Fruit fly (Drosophila melanogaster) whole organism, embryonic: ENCODE data around the gene CG34026.

ENCODE experiments used
- B-H2 ChIP-seq: fragments of 200-800 bp; sonication (Bioruptor generic); optimal IDR thresholded peaks from 2 replicates; lab custom pipeline; 2018; ENCODE audit warnings: missing biosample characterization, mild to moderate bottlenecking, missing genetic modification characterization
- Bteb2 ChIP-seq: fragments of 200-800 bp; sonication (Bioruptor generic); optimal IDR thresholded peaks from 2 replicates; lab custom pipeline; 2016; ENCODE audit warnings: missing biosample characterization, missing genetic modification characterization
- CG10543 ChIP-seq: fragments of 200-800 bp; sonication (Bioruptor generic); optimal IDR thresholded peaks from 3 replicates; lab custom pipeline; 2017; ENCODE audit warnings: missing biosample characterization, mild to moderate bottlenecking, missing genetic modification characterization, moderate library complexity
- CG11696 ChIP-seq: fragments of 200-800 bp; sonication (Bioruptor generic); IDR thresholded peaks from 2 replicates; pipeline ENCODE4 v1.3.6; 2022; ENCODE audit warnings: missing biosample characterization, missing genetic modification characterization
- CG14014 ChIP-seq: fragments of 200-800 bp; sonication (Bioruptor generic); IDR thresholded peaks from 2 replicates; pipeline ENCODE4 v1.3.6; 2022; ENCODE audit warnings: missing biosample characterization, missing genetic modification characterization
- CG14860 ChIP-seq: fragments of 200-800 bp; sonication (Bioruptor generic); IDR thresholded peaks from 3 replicates; pipeline ENCODE4 v1.3.6; 2022; ENCODE audit warnings: missing biosample characterization, missing genetic modification characterization; ENCODE audit not compliant: partially characterized antibody
- CG1529 ChIP-seq: fragments of 200-800 bp; sonication (Bioruptor generic); optimal IDR thresholded peaks from 3 replicates; lab custom pipeline; 2018; ENCODE audit warnings: missing biosample characterization, missing genetic modification characterization
- CG15601 ChIP-seq: fragments of 200-800 bp; sonication (Bioruptor generic); optimal IDR thresholded peaks from 3 replicates; lab custom pipeline; 2019; ENCODE audit warnings: missing biosample characterization, mild to moderate bottlenecking, missing genetic modification characterization, moderate library complexity
- CG1647 ChIP-seq: fragments of 200-800 bp; sonication (Bioruptor generic); optimal IDR thresholded peaks from 3 replicates; lab custom pipeline; 2016; ENCODE audit warnings: missing biosample characterization, missing genetic modification characterization
- CG17612 ChIP-seq: fragments of 200-800 bp; sonication (Bioruptor generic); IDR thresholded peaks from 2 replicates; pipeline ENCODE4 v1.3.6; 2022; ENCODE audit warnings: missing biosample characterization, missing genetic modification characterization
- CG18764 ChIP-seq: fragments of 200-800 bp; sonication (Bioruptor generic); optimal IDR thresholded peaks from 3 replicates; lab custom pipeline; 2016; ENCODE audit warnings: missing biosample characterization, missing genetic modification characterization
- CG2889 ChIP-seq: fragments of 200-800 bp; sonication (Bioruptor generic); IDR thresholded peaks from 3 replicates; pipeline ENCODE4 v1.3.6; 2022; ENCODE audit warnings: missing biosample characterization, missing genetic modification characterization
- CG3065 ChIP-seq: fragments of 200-800 bp; sonication (Bioruptor generic); optimal IDR thresholded peaks from 2 replicates; lab custom pipeline; 2016; ENCODE audit warnings: missing biosample characterization, missing genetic modification characterization
- CG3163 ChIP-seq: fragments of 200-800 bp; sonication (Bioruptor generic); optimal IDR thresholded peaks from 3 replicates; lab custom pipeline; 2016; ENCODE audit warnings: missing biosample characterization, missing genetic modification characterization
- CG33213 ChIP-seq: fragments of 200-800 bp; sonication (Bioruptor generic); optimal IDR thresholded peaks from 3 replicates; lab custom pipeline; 2016; ENCODE audit warnings: missing biosample characterization, missing genetic modification characterization
- CG3847 ChIP-seq: fragments of 200-800 bp; sonication (Bioruptor generic); IDR thresholded peaks from 2 replicates; pipeline ENCODE4 v1.3.6; 2022; ENCODE audit warnings: missing biosample characterization, missing genetic modification characterization
- CG4617 ChIP-seq: fragments of 200-800 bp; sonication (Bioruptor generic); optimal IDR thresholded peaks from 3 replicates; lab custom pipeline; 2016; ENCODE audit warnings: missing biosample characterization, missing genetic modification characterization, borderline replicate concordance
- CG4854 ChIP-seq: fragments of 200-800 bp; sonication (Bioruptor generic); optimal IDR thresholded peaks from 2 replicates; lab custom pipeline; 2016; ENCODE audit warnings: missing biosample characterization, missing genetic modification characterization, inconsistent platforms
- CG5953 ChIP-seq: fragments of 200-800 bp; sonication (Bioruptor generic); IDR thresholded peaks from 2 replicates; pipeline ENCODE4 v1.3.6; 2022; ENCODE audit warnings: missing biosample characterization, missing genetic modification characterization
- CG7745 ChIP-seq: fragments of 200-800 bp; sonication (Bioruptor generic); optimal IDR thresholded peaks from 2 replicates; lab custom pipeline; 2018; ENCODE audit warnings: missing biosample characterization, mild to moderate bottlenecking, missing genetic modification characterization, moderate library complexity
- CG8281 ChIP-seq: fragments of 200-800 bp; sonication (Bioruptor generic); optimal IDR thresholded peaks from 2 replicates; lab custom pipeline; 2018; ENCODE audit warnings: missing biosample characterization, mild to moderate bottlenecking, missing genetic modification characterization, moderate library complexity
- CG8359 ChIP-seq: fragments of 200-800 bp; sonication (Bioruptor generic); optimal IDR thresholded peaks from 2 replicates; lab custom pipeline; 2017; ENCODE audit warnings: missing biosample characterization, mild to moderate bottlenecking, missing genetic modification characterization, borderline replicate concordance
- CG8944 ChIP-seq: fragments of 200-800 bp; sonication (Bioruptor generic); optimal IDR thresholded peaks from 3 replicates; lab custom pipeline; 2016; ENCODE audit warnings: missing biosample characterization, missing genetic modification characterization
- CG9817 ChIP-seq: fragments of 200-800 bp; sonication (Bioruptor generic); optimal IDR thresholded peaks from 2 replicates; lab custom pipeline; 2018; ENCODE audit warnings: missing biosample characterization, mild to moderate bottlenecking, missing genetic modification characterization, moderate library complexity
- Dp ChIP-seq: fragments of 200-800 bp; sonication (Bioruptor generic); optimal IDR thresholded peaks from 2 replicates; lab custom pipeline; 2018; ENCODE audit warnings: missing biosample characterization, mild to moderate bottlenecking, missing genetic modification characterization, moderate library complexity
- Hr78 ChIP-seq, 2 experiments: fragments of 200-800 bp in 1 of 2; fragments of >200 bp in 1 of 2; sonication (Bioruptor generic) in 1 of 2; optimal IDR thresholded peaks; 2 replicates each; lab custom pipeline; 2017 to 2019; ENCODE audit warnings: missing biosample characterization in 2 of 2, missing genetic modification characterization in 2 of 2, mild to moderate bottlenecking in 1 of 2, moderate library complexity in 1 of 2
- NFAT ChIP-seq: fragments of 200-800 bp; sonication (Bioruptor generic); IDR thresholded peaks from 2 replicates; pipeline ENCODE4 v1.3.6; 2022; ENCODE audit warnings: missing biosample characterization, missing genetic modification characterization
- ab ChIP-seq: fragments of 200-800 bp; sonication (Bioruptor generic); optimal IDR thresholded peaks from 2 replicates; lab custom pipeline; 2016; ENCODE audit warnings: missing biosample characterization, missing genetic modification characterization
- ac ChIP-seq: fragments of 200-800 bp; sonication (Bioruptor generic); optimal IDR thresholded peaks from 3 replicates; lab custom pipeline; 2017; ENCODE audit warnings: missing biosample characterization, mild to moderate bottlenecking, missing genetic modification characterization
- cad ChIP-seq: fragments of >200 bp; optimal IDR thresholded peaks from 2 replicates; lab custom pipeline; 2017; ENCODE audit warnings: missing biosample characterization, missing genetic modification characterization
- corto ChIP-seq: fragments of 200-800 bp; sonication (Bioruptor generic); optimal IDR thresholded peaks from 2 replicates; lab custom pipeline; 2016; ENCODE audit warnings: missing biosample characterization, mild to moderate bottlenecking, missing genetic modification characterization, moderate library complexity
- dpn ChIP-seq, 2 experiments: fragments of 200-800 bp; sonication (Bioruptor generic); optimal IDR thresholded peaks; 3 replicates each; lab custom pipeline; 2016; ENCODE audit warnings: missing biosample characterization in 2 of 2, missing genetic modification characterization in 2 of 2
- gcm2 ChIP-seq: fragments of 200-800 bp; sonication (Bioruptor generic); optimal IDR thresholded peaks from 2 replicates; lab custom pipeline; 2016; ENCODE audit warnings: missing biosample characterization, missing genetic modification characterization
- jigr1 ChIP-seq: fragments of 200-800 bp; sonication (Bioruptor generic); IDR thresholded peaks from 3 replicates; pipeline ENCODE4 v1.3.6; 2022; ENCODE audit warnings: missing biosample characterization, missing genetic modification characterization
- nerfin-1 ChIP-seq: fragments of 200-800 bp; sonication (Bioruptor generic); optimal IDR thresholded peaks from 3 replicates; lab custom pipeline; 2019; ENCODE audit warnings: missing biosample characterization, mild to moderate bottlenecking, missing genetic modification characterization, moderate library complexity
- nerfin-2 ChIP-seq: fragments of 200-800 bp; sonication (Bioruptor generic); IDR thresholded peaks from 2 replicates; pipeline ENCODE4 v1.3.6; 2022; ENCODE audit warnings: missing biosample characterization, missing genetic modification characterization; ENCODE audit not compliant: partially characterized antibody
- nom ChIP-seq: fragments of 200-800 bp; sonication (Bioruptor generic); optimal IDR thresholded peaks from 2 replicates; lab custom pipeline; 2017; ENCODE audit warnings: missing biosample characterization, missing genetic modification characterization, mild to moderate bottlenecking, moderate library complexity, missing genetic modification reagents
- onecut ChIP-seq: fragments of 200-800 bp; sonication (Bioruptor generic); IDR thresholded peaks from 2 replicates; pipeline ENCODE4 v1.3.6; 2022; ENCODE audit warnings: missing biosample characterization, missing genetic modification characterization
- phol ChIP-seq: fragments of 200-800 bp; sonication (Bioruptor generic); optimal IDR thresholded peaks from 3 replicates; lab custom pipeline; 2018; ENCODE audit warnings: missing biosample characterization, mild to moderate bottlenecking, missing genetic modification characterization, moderate library complexity
- pita ChIP-seq: fragments of 200-800 bp; sonication (Bioruptor generic); optimal IDR thresholded peaks from 2 replicates; lab custom pipeline; 2017; ENCODE audit warnings: missing biosample characterization, mild to moderate bottlenecking, missing genetic modification characterization
- prd ChIP-seq, 3 experiments: fragments of >200 bp in 2 of 3; fragments of 200-800 bp in 1 of 3; sonication (Bioruptor generic) in 1 of 3; optimal IDR thresholded peaks in 2 of 3; IDR thresholded peaks in 1 of 3; 2 replicates in 2 of 3; 3 replicates in 1 of 3; pipeline versions ENCODE4 v1.3.6 to Lab custom; 2017 to 2022; ENCODE audit warnings: missing biosample characterization in 1 of 3, missing genetic modification characterization in 1 of 3
- shn ChIP-seq: fragments of 200-800 bp; sonication (Bioruptor generic); optimal IDR thresholded peaks from 3 replicates; lab custom pipeline; 2016; ENCODE audit warnings: missing biosample characterization, missing genetic modification characterization
- sim ChIP-seq: fragments of 200-800 bp; sonication (Bioruptor generic); IDR thresholded peaks from 2 replicates; pipeline ENCODE4 v1.3.6; 2022; ENCODE audit warnings: missing biosample characterization, missing genetic modification characterization
- sqz ChIP-seq: fragments of 200-800 bp; sonication (Bioruptor generic); optimal IDR thresholded peaks from 3 replicates; lab custom pipeline; 2018; ENCODE audit warnings: missing biosample characterization, mild to moderate bottlenecking, missing genetic modification characterization
- unc-4 ChIP-seq: fragments of 200-800 bp; sonication (Bioruptor generic); IDR thresholded peaks from 2 replicates; pipeline ENCODE4 v1.3.6; 2022; ENCODE audit warnings: missing biosample characterization, missing genetic modification characterization; ENCODE audit not compliant: partially characterized antibody
- vvl ChIP-seq: fragments of 200-800 bp; sonication (Bioruptor generic); IDR thresholded peaks from 2 replicates; pipeline ENCODE4 v1.3.6; 2022; ENCODE audit warnings: missing biosample characterization, missing genetic modification characterization
- z ChIP-seq: fragments of 200-800 bp; sonication (Bioruptor generic); IDR thresholded peaks from 3 replicates; pipeline ENCODE4 v1.3.6; 2022; ENCODE audit warnings: missing biosample characterization, missing genetic modification characterization
- zfh2 ChIP-seq: fragments of 200-800 bp; sonication (Bioruptor generic); optimal IDR thresholded peaks from 2 replicates; lab custom pipeline; 2016; ENCODE audit warnings: missing biosample characterization, missing genetic modification characterization

The CG34026 gene

dm6 chrX:9553545-9554320 lies 20.1 kb downstream of the CG34026 start (continued):
- TF ChIP-seq onecut (GFP tag; lab: Robert Waterston, UW) (peak; percentile 81), phol (tag; lab: Kevin White, UChicago) (peak; percentile 92), CG5953 (peak; percentile 56; the same call in 1 of the 2 replicates), shn (GFP tag; lab: Kevin White, UChicago) (peak; percentile 56), corto (GFP tag; lab: Kevin White, UChicago) (peak; percentile 72), Dp (GFP tag; lab: Kevin White, UChicago) (peak; percentile 8), gcm2 (GFP tag; lab: Kevin White, UChicago) (peak; percentile 78), jigr1 (peak; percentile 58; the same call in 1 of the 3 replicates), prd (optimal IDR thresholded peaks at IDR 0.05; lab: Kevin White, UChicago) (no peak), prd (GFP tag; IDR thresholded peaks at IDR 0.05; lab: Robert Waterston, UW) (peak; percentile 90), CG10543 (GFP tag; lab: Kevin White, UChicago) (peak; percentile 92), ac (GFP tag; lab: Kevin White, UChicago) (peak; percentile 65), Hr78 (GFP tag; optimal IDR thresholded peaks at IDR 0.05; lab: Kevin White, UChicago) (peak in 1 of 2 experiments; percentile 40), pita (GFP tag; lab: Kevin White, UChicago) (no peak), CG7745 (tag; lab: Kevin White, UChicago) (no peak), CG3065 (GFP tag; lab: Kevin White, UChicago) (peak; percentile 61), CG9817 (peak; percentile 88), CG17612 (GFP tag; lab: Robert Waterston, UW) (peak; percentile 83), CG14860 (no peak), CG14014 (GFP tag; lab: Robert Waterston, UW) (peak; percentile 89), CG3163 (GFP tag; lab: Kevin White, UChicago) (no peak), CG4617 (peak; percentile 40), NFAT (GFP tag; lab: Robert Waterston, UW) (peak; percentile 69), nerfin-1 (tag; lab: Kevin White, UChicago) (peak; percentile 81), CG1647 (GFP tag; lab: Kevin White, UChicago) (peak; percentile 67), CG3847 (GFP tag; lab: Robert Waterston, UW) (peak; percentile 89), CG11696 (0 out of 2 replicates have a peak, but pooled peaks have one; percentile 39), CG8944 (peak; percentile 67), sqz (GFP tag; lab: Kevin White, UChicago) (peak; percentile 75), CG8281 (tag; lab: Kevin White, UChicago) (peak; percentile 43), CG18764 (GFP tag; lab: Kevin White, UChicago) (peak; percentile 82), vvl (GFP tag; lab: Robert Waterston, UW) (peak; percentile 94), dpn (GFP tag; optimal IDR thresholded peaks at IDR 0.05; lab: Kevin White, UChicago) (peak; percentile 82 to 88), sim (GFP tag; lab: Robert Waterston, UW) (peak; percentile 65; the same call in 1 of the 2 replicates), z (GFP tag; lab: Robert Waterston, UW) (no peak), CG4854 (GFP tag; lab: Kevin White, UChicago) (peak; percentile 78), nom (GFP tag; lab: Kevin White, UChicago) (peak; percentile 81), CG33213 (GFP tag; lab: Kevin White, UChicago) (peak; percentile 5), CG15601 (tag; lab: Kevin White, UChicago) (peak; percentile 79), CG8359 (GFP tag; lab: Kevin White, UChicago) (peak; percentile 70), Bteb2 (GFP tag; lab: Kevin White, UChicago) (peak; percentile 74), unc-4 (GFP tag; lab: Robert Waterston, UW) (0 out of 2 replicates have a peak, but pooled peaks have one; percentile 19), zfh2 (peak; percentile 53), CG1529 (GFP tag; lab: Kevin White, UChicago) (peak; percentile 76), CG2889 (peak; percentile 85), ab (GFP tag; lab: Kevin White, UChicago) (peak; percentile 55), nerfin-2 (GFP tag; lab: Robert Waterston, UW) (no peak), B-H2 (GFP tag; lab: Kevin White, UChicago) (peak; percentile 85), cad (GFP tag; lab: Kevin White, UChicago) (no peak)
